Fruit fly (Drosophila melanogaster) whole organism, embryonic: Measurements from ENCODE around the gene GstO3.

Experiments used
- Atf-2 ChIP-seq: fragments of 200-800 bp; sonication (Bioruptor generic); optimal IDR thresholded peaks from 2 replicates; lab custom pipeline; 2016; ENCODE audit warnings: missing biosample characterization, missing genetic modification characterization
- Awh ChIP-seq: fragments of 200-800 bp; sonication (Bioruptor generic); IDR thresholded peaks from 2 replicates; pipeline ENCODE4, ENCODE4 v1.3.6; 2022; ENCODE audit warnings: missing biosample characterization, missing genetic modification characterization
- CG10321 ChIP-seq: fragments of 200-800 bp; sonication (Bioruptor generic); IDR thresholded peaks from 2 replicates; pipeline ENCODE4 v1.3.6; 2022; ENCODE audit warnings: missing biosample characterization, missing genetic modification characterization
- CG10366 ChIP-seq: fragments of 200-800 bp; sonication (Bioruptor generic); IDR thresholded peaks from 2 replicates; pipeline ENCODE4 v1.3.6; 2022; ENCODE audit warnings: missing biosample characterization, missing genetic modification characterization
- CG10959 ChIP-seq: fragments of 200-800 bp; sonication (Bioruptor generic); IDR thresholded peaks from 2 replicates; pipeline ENCODE4 v1.3.6; 2022; ENCODE audit warnings: missing biosample characterization, missing genetic modification characterization
- CG11247 ChIP-seq: fragments of 200-800 bp; sonication (Bioruptor generic); IDR thresholded peaks from 2 replicates; pipeline ENCODE4 v1.3.6; 2022; ENCODE audit warnings: missing biosample characterization, missing genetic modification characterization
- CG13424 ChIP-seq: fragments of 200-800 bp; sonication (Bioruptor generic); optimal IDR thresholded peaks from 2 replicates; lab custom pipeline; 2019; ENCODE audit warnings: missing biosample characterization, mild to moderate bottlenecking, missing genetic modification characterization, moderate library complexity
- CG13894 ChIP-seq: fragments of 200-800 bp; sonication (Bioruptor generic); optimal IDR thresholded peaks from 3 replicates; lab custom pipeline; 2018; ENCODE audit warnings: missing biosample characterization, mild to moderate bottlenecking, missing genetic modification characterization, moderate library complexity
- CG14860 ChIP-seq: fragments of 200-800 bp; sonication (Bioruptor generic); IDR thresholded peaks from 3 replicates; pipeline ENCODE4 v1.3.6; 2022; ENCODE audit warnings: missing biosample characterization, missing genetic modification characterization; ENCODE audit not compliant: partially characterized antibody
- CG15514 ChIP-seq: fragments of 200-800 bp; sonication (Bioruptor generic); optimal IDR thresholded peaks from 3 replicates; lab custom pipeline; 2017; ENCODE audit warnings: missing biosample characterization, missing genetic modification characterization, mild to moderate bottlenecking, moderate library complexity, missing genetic modification reagents
- CG1603 ChIP-seq: fragments of 200-800 bp; sonication (Bioruptor generic); optimal IDR thresholded peaks from 2 replicates; lab custom pipeline; 2019; ENCODE audit warnings: missing biosample characterization, mild to moderate bottlenecking, missing genetic modification characterization, moderate library complexity
- CG18599 ChIP-seq: fragments of 200-800 bp; sonication (Bioruptor generic); optimal IDR thresholded peaks from 3 replicates; lab custom pipeline; 2017; ENCODE audit warnings: missing biosample characterization, missing genetic modification characterization, mild to moderate bottlenecking, moderate library complexity, missing genetic modification reagents
- CG2199 ChIP-seq: fragments of 200-800 bp; sonication (Bioruptor generic); IDR thresholded peaks from 3 replicates; pipeline ENCODE4 v1.3.6; 2022; ENCODE audit warnings: missing biosample characterization, missing genetic modification characterization
- CG2875 ChIP-seq: fragments of 200-800 bp; sonication (Bioruptor generic); optimal IDR thresholded peaks from 2 replicates; lab custom pipeline; 2017; ENCODE audit warnings: missing biosample characterization, mild to moderate bottlenecking, missing genetic modification characterization, missing genetic modification reagents
- CG6765 ChIP-seq: fragments of 200-800 bp; sonication (Bioruptor generic); optimal IDR thresholded peaks from 3 replicates; lab custom pipeline; 2017; ENCODE audit warnings: missing biosample characterization, mild to moderate bottlenecking, missing genetic modification characterization
- CG7987 ChIP-seq: fragments of 200-800 bp; sonication (Bioruptor generic); optimal IDR thresholded peaks from 2 replicates; lab custom pipeline; 2018; ENCODE audit warnings: missing biosample characterization, mild to moderate bottlenecking, missing genetic modification characterization, moderate library complexity
- CG8359 ChIP-seq: fragments of 200-800 bp; sonication (Bioruptor generic); optimal IDR thresholded peaks from 2 replicates; lab custom pipeline; 2017; ENCODE audit warnings: missing biosample characterization, mild to moderate bottlenecking, missing genetic modification characterization, borderline replicate concordance
- Camta ChIP-seq: fragments of 200-800 bp; sonication (Bioruptor generic); optimal IDR thresholded peaks from 2 replicates; lab custom pipeline; 2016; ENCODE audit warnings: missing biosample characterization, missing genetic modification characterization
- ERR ChIP-seq: fragments of 200-800 bp; sonication (Bioruptor generic); optimal IDR thresholded peaks from 2 replicates; lab custom pipeline; 2016; ENCODE audit warnings: missing biosample characterization, missing genetic modification characterization
- H2.0 ChIP-seq: fragments of 200-800 bp; sonication (Bioruptor generic); IDR thresholded peaks from 2 replicates; pipeline ENCODE4 v1.3.6; 2022; ENCODE audit warnings: missing biosample characterization, missing genetic modification characterization
- HLH4C ChIP-seq: fragments of 200-800 bp; sonication (Bioruptor generic); IDR thresholded peaks from 3 replicates; pipeline ENCODE4 v1.3.6; 2022; ENCODE audit warnings: missing biosample characterization, missing genetic modification characterization; ENCODE audit not compliant: partially characterized antibody
- HLHmδ ChIP-seq: fragments of 200-800 bp; sonication (Bioruptor generic); optimal IDR thresholded peaks from 2 replicates; lab custom pipeline; 2018; ENCODE audit warnings: missing biosample characterization, mild to moderate bottlenecking, missing genetic modification characterization, moderate library complexity
- HmgZ ChIP-seq: fragments of 200-800 bp; sonication (Bioruptor generic); optimal IDR thresholded peaks from 2 replicates; lab custom pipeline; 2018; ENCODE audit warnings: missing biosample characterization, mild to moderate bottlenecking, missing genetic modification characterization
- Hr78 ChIP-seq, 2 experiments: fragments of 200-800 bp in 1 of 2; fragments of >200 bp in 1 of 2; sonication (Bioruptor generic) in 1 of 2; optimal IDR thresholded peaks; 2 replicates each; lab custom pipeline; 2017 to 2019; ENCODE audit warnings: missing biosample characterization in 2 of 2, missing genetic modification characterization in 2 of 2, mild to moderate bottlenecking in 1 of 2, moderate library complexity in 1 of 2
- Lim3 ChIP-seq: fragments of 200-800 bp; sonication (Bioruptor generic); IDR thresholded peaks from 2 replicates; pipeline ENCODE4 v1.3.6; 2022; ENCODE audit warnings: missing biosample characterization, missing genetic modification characterization
- MESR4 ChIP-seq: fragments of 200-800 bp; sonication (Bioruptor generic); optimal IDR thresholded peaks from 2 replicates; lab custom pipeline; 2018; ENCODE audit warnings: missing biosample characterization, mild to moderate bottlenecking, missing genetic modification characterization, moderate library complexity
- PHDP ChIP-seq: fragments of 200-800 bp; sonication (Bioruptor generic); optimal IDR thresholded peaks from 3 replicates; lab custom pipeline; 2018; ENCODE audit warnings: missing biosample characterization, mild to moderate bottlenecking, missing genetic modification characterization, moderate library complexity
- Ptx1 ChIP-seq: fragments of 200-800 bp; sonication (Bioruptor generic); IDR thresholded peaks from 2 replicates; pipeline ENCODE4 v1.3.6; 2022; ENCODE audit warnings: missing biosample characterization, missing genetic modification characterization
- Vsx1 ChIP-seq: fragments of 200-800 bp; sonication (Bioruptor generic); optimal IDR thresholded peaks from 2 replicates; lab custom pipeline; 2017; ENCODE audit warnings: missing biosample characterization, mild to moderate bottlenecking, missing genetic modification characterization, missing genetic modification reagents
- YL-1 ChIP-seq: fragments of 200-800 bp; sonication (Bioruptor generic); optimal IDR thresholded peaks from 3 replicates; lab custom pipeline; 2017; ENCODE audit warnings: missing biosample characterization, mild to moderate bottlenecking, missing genetic modification characterization
- aop ChIP-seq: fragments of 200-800 bp; sonication (Bioruptor generic); IDR thresholded peaks from 2 replicates; pipeline ENCODE4 v1.3.6; 2022; ENCODE audit warnings: missing biosample characterization, missing genetic modification characterization
- cad ChIP-seq: fragments of >200 bp; optimal IDR thresholded peaks from 2 replicates; lab custom pipeline; 2017; ENCODE audit warnings: missing biosample characterization, missing genetic modification characterization
- crp ChIP-seq, 2 experiments: fragments of 200-800 bp; sonication (Bioruptor generic); optimal IDR thresholded peaks; 2 replicates in 1 of 2; 3 replicates in 1 of 2; lab custom pipeline; 2017; ENCODE audit warnings: missing biosample characterization in 2 of 2, missing genetic modification characterization in 2 of 2, mild to moderate bottlenecking in 1 of 2, moderate library complexity in 1 of 2
- da ChIP-seq: fragments of 200-800 bp; sonication (Bioruptor generic); optimal IDR thresholded peaks from 2 replicates; lab custom pipeline; 2016; ENCODE audit warnings: missing biosample characterization, missing genetic modification characterization
- dati ChIP-seq: fragments of 200-800 bp; sonication (Bioruptor generic); IDR thresholded peaks from 2 replicates; pipeline ENCODE4 v1.3.6; 2022; ENCODE audit warnings: missing biosample characterization, missing genetic modification characterization
- eve ChIP-seq, 2 experiments: fragments of >200 bp; optimal IDR thresholded peaks; 2 replicates each; lab custom pipeline; 2017; ENCODE audit warnings: missing biosample characterization in 2 of 2, missing genetic modification characterization in 2 of 2
- fru ChIP-seq: fragments of >200 bp; optimal IDR thresholded peaks from 2 replicates; lab custom pipeline; 2017
- gro ChIP-seq: fragments of 200-800 bp; sonication (Bioruptor generic); optimal IDR thresholded peaks from 2 replicates; lab custom pipeline; 2016; ENCODE audit warnings: missing biosample characterization, missing genetic modification characterization
- hb ChIP-seq: fragments of 200-800 bp; sonication (Bioruptor generic); IDR thresholded peaks from 3 replicates; pipeline ENCODE4 v1.3.6; 2022; ENCODE audit warnings: missing biosample characterization, missing genetic modification characterization; ENCODE audit not compliant: partially characterized antibody
- hkb ChIP-seq, 2 experiments: fragments of 200-800 bp in 1 of 2; fragments of >200 bp in 1 of 2; sonication (Bioruptor generic) in 1 of 2; IDR thresholded peaks in 1 of 2; optimal IDR thresholded peaks in 1 of 2; 2 replicates each; pipeline versions ENCODE4 v1.3.6 to Lab custom; 2017 to 2022; ENCODE audit warnings: missing biosample characterization in 1 of 2, missing genetic modification characterization in 1 of 2
- insv ChIP-seq, 2 experiments: fragments of 200-800 bp; sonication (Bioruptor generic); optimal IDR thresholded peaks; 3 replicates each; lab custom pipeline; 2016 to 2018; ENCODE audit warnings: missing biosample characterization in 2 of 2, missing genetic modification characterization in 2 of 2
- knrl ChIP-seq: fragments of 200-800 bp; sonication (Bioruptor generic); IDR thresholded peaks from 3 replicates; pipeline ENCODE4 v1.3.6; 2022; ENCODE audit warnings: missing biosample characterization, missing genetic modification characterization; ENCODE audit not compliant: partially characterized antibody
- lbe ChIP-seq: fragments of 200-800 bp; sonication (Bioruptor generic); optimal IDR thresholded peaks from 2 replicates; lab custom pipeline; 2016; ENCODE audit warnings: missing biosample characterization, mild to moderate bottlenecking, missing genetic modification characterization
- lola ChIP-seq, 3 experiments: fragments of >200 bp in 2 of 3; fragments of 200-800 bp in 1 of 3; sonication (Bioruptor generic) in 1 of 3; optimal IDR thresholded peaks; 2 replicates each; lab custom pipeline; 2017 to 2019; ENCODE audit warnings: missing biosample characterization in 3 of 3, missing genetic modification characterization in 3 of 3, mild to moderate bottlenecking in 1 of 3, moderate library complexity in 1 of 3
- phol ChIP-seq: fragments of 200-800 bp; sonication (Bioruptor generic); optimal IDR thresholded peaks from 3 replicates; lab custom pipeline; 2018; ENCODE audit warnings: missing biosample characterization, mild to moderate bottlenecking, missing genetic modification characterization, moderate library complexity
- rib ChIP-seq: fragments of 200-800 bp; sonication (Bioruptor generic); IDR thresholded peaks from 2 replicates; pipeline ENCODE4 v1.3.6; 2022; ENCODE audit warnings: missing biosample characterization, missing genetic modification characterization
- sens ChIP-seq: fragments of 200-800 bp; sonication (Bioruptor generic); peaks from one replicate; lab custom pipeline; 2016; ENCODE audit warnings: missing biosample characterization, missing genetic modification characterization
- sr ChIP-seq: fragments of 200-800 bp; sonication (Bioruptor generic); IDR thresholded peaks from 3 replicates; pipeline ENCODE4 v1.3.6; 2022; ENCODE audit warnings: missing biosample characterization, missing genetic modification characterization
- trem ChIP-seq: fragments of 200-800 bp; optimal IDR thresholded peaks from 3 replicates; lab custom pipeline; 2019; ENCODE audit warnings: missing biosample characterization, mild to moderate bottlenecking, missing genetic modification characterization, moderate library complexity
- yki ChIP-seq: fragments of >200 bp; optimal IDR thresholded peaks from 3 replicates; lab custom pipeline; 2018

The GstO3 gene

dm6 chr3L:8546355-8546771 is 27.7 kb downstream of the GstO3 start (continued):
- TF ChIP-seq CG15514 (GFP tag; lab: Kevin White, UChicago) (peak; percentile 62), Camta (GFP tag; lab: Kevin White, UChicago) (no peak), CG7987 (peak; percentile 22), phol (tag; lab: Kevin White, UChicago) (no peak), ERR (GFP tag; lab: Kevin White, UChicago) (no peak), CG8359 (GFP tag; lab: Kevin White, UChicago) (no peak), sens (GFP tag; lab: Kevin White, UChicago) (peak; percentile 51), HLHmδ (GFP tag; lab: Kevin White, UChicago) (no peak), CG13894 (tag; lab: Kevin White, UChicago) (peak; percentile 47), trem (tag; lab: Kevin White, UChicago) (peak; percentile 15), hb (no peak), aop (GFP tag; lab: Robert Waterston, UW) (no peak), crp (GFP tag; optimal IDR thresholded peaks at IDR 0.05; lab: Kevin White, UChicago) (no peak), CG14860 (GFP tag; lab: Robert Waterston, UW) (no peak), Ptx1 (GFP tag; lab: Robert Waterston, UW) (no peak), CG11247 (GFP tag; lab: Robert Waterston, UW) (no peak), Hr78 (GFP tag; optimal IDR thresholded peaks at IDR 0.05; lab: Kevin White, UChicago) (no peak), knrl (GFP tag; lab: Robert Waterston, UW) (no peak), insv (GFP tag; optimal IDR thresholded peaks at IDR 0.05; lab: Kevin White, UChicago) (no peak), Lim3 (GFP tag; lab: Robert Waterston, UW) (no peak), CG10366 (no peak), lola (GFP tag; optimal IDR thresholded peaks at IDR 0.05; lab: Kevin White, UChicago) (no peak), PHDP (no peak), MESR4 (no peak), fru (no peak), CG10321 (0 out of 2 replicates have a peak, but pooled peaks have one; percentile 16), Awh (GFP tag; lab: Robert Waterston, UW) (0 out of 2 replicates have a peak, but pooled peaks have one; percentile 10), HmgZ (peak; percentile 53), H2.0 (GFP tag; lab: Robert Waterston, UW) (peak; percentile 12; the same call in 1 of the 2 replicates), CG6765 (GFP tag; lab: Kevin White, UChicago) (peak; percentile 30), cad (no peak), CG18599 (GFP tag; lab: Kevin White, UChicago) (peak; percentile 20), gro (no peak), hkb (optimal IDR thresholded peaks at IDR 0.05; lab: Kevin White, UChicago) (no peak), hkb (GFP tag; IDR thresholded peaks at IDR 0.05; lab: Robert Waterston, UW) (0 out of 2 replicates have a peak, but pooled peaks have one; percentile 26), da (no peak), eve (GFP tag; optimal IDR thresholded peaks at IDR 0.05; lab: Kevin White, UChicago) (no peak), CG2199 (GFP tag; lab: Robert Waterston, UW) (0 out of 3 replicates have a peak, but pooled peaks have one; percentile 34), CG1603 (tag; lab: Kevin White, UChicago) (no peak), Atf-2 (no peak), Vsx1 (GFP tag; lab: Kevin White, UChicago) (no peak), yki (lab: Kevin White, UChicago) (peak; percentile 86), CG10959 (GFP tag; lab: Robert Waterston, UW) (no peak), HLH4C (GFP tag; lab: Robert Waterston, UW) (no peak), YL-1 (no peak), CG13424 (peak; percentile 6), lbe (GFP tag; lab: Kevin White, UChicago) (peak; percentile 55), CG2875 (GFP tag; lab: Kevin White, UChicago) (no peak), rib (GFP tag; lab: Robert Waterston, UW) (peak; percentile 32; the same call in 1 of the 2 replicates), dati (no peak), sr (GFP tag; lab: Robert Waterston, UW) (0 out of 3 replicates have a peak, but pooled peaks have one; percentile 14)
